Fruit fly (Drosophila melanogaster) whole organism, embryonic: ENCODE measurements around the gene Ilp6.

Experiments used
- Chrac-16 ChIP-seq: fragments of 200-800 bp; sonication (Bioruptor generic); optimal IDR thresholded peaks from 3 replicates; lab custom pipeline; 2016; ENCODE audit warnings: missing biosample characterization, missing genetic modification characterization
- bab2 ChIP-seq: fragments of 200-800 bp; sonication (Bioruptor generic); optimal IDR thresholded peaks from 2 replicates; lab custom pipeline; 2016; ENCODE audit warnings: missing biosample characterization, missing genetic modification characterization
- ewg ChIP-seq: fragments of 200-800 bp; sonication (Bioruptor generic); optimal IDR thresholded peaks from 3 replicates; lab custom pipeline; 2017; ENCODE audit warnings: mild to moderate bottlenecking, missing biosample characterization, missing genetic modification reagents, missing genetic modification characterization

DNA sequence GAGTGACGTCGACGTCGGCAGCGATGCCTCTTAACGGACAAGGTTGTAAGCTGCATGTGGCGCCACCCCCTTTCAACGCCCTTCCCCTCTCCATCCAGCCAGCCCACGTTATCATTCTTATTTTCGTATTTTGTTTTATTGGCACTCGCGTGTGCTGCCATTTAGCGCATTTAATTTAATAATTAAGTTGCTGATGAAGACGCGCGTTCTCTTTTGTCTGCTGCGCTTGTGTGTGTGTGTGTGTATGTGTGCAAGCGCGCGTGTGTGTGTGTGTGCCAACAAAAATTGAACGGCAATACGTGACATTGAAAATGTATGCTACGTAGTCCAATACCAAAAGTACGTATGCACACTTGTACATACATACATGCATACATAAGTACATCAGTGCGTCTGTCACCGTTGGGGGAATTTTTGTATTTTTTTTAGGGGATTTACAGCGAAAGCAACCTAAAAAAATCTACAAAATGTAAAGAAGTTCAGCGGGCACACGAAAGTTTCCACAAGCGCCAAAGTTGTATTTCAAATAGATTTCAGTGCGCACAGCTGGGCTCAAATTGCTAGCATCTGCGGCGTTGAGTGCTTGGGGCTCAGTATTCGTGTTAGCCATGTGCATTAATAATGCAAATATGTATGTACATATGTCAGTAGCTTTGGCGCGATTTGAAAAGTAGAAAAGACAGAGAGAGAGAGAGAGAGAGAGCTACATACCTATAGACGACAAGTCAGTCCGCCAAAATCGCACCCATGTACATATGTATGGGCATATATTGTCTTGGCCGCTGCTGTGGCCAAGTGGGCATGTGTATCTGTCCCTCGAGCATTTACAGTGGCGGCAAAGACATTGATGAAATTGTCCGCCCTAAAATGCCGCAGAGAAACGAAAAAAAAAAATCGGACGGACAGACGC lies 32.6 kb downstream of the Ilp6 start:
- TF ChIP-seq bab2: peak; percentile 81
- TF ChIP-seq Chrac-16 (GFP tag; lab: Kevin White, UChicago): peak; percentile 75
- peak; percentile 75 for TF ChIP-seq ewg (GFP tag; lab: Kevin White, UChicago)
